Fruit fly (Drosophila melanogaster): ENCODE data around the gene RpS13.

Gene RpS13

dm6 chr2L:8364006-8364956 lies at the start of gene RpS13, which contains the start of gene CSN8:
Gene RpS13 (minus strand): TSS chr2L:8364662.
Gene CSN8 (plus strand): TSS chr2L:8364855.
- TF ChIP-seq noc (tag; optimal IDR thresholded peaks at IDR 0.05) = peak; percentile 31

DNA sequence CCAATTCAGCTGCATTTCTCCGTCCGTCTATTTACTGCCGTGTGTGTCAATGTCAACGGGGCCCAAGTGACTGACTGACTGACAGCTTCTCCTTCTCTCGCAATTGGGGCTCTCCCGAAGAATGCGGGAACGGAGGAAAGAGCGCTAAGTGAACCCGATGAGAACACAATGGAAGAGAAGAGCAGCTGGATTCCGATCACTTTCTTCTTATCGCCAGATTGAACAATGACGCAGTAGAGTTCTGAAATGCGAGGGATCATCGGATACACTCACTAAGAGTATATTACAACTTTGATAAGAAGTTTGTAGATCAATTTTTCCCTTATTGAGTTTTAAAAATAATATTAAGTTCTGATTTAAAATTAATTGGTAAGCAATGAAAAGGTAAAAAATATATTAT lies 47.1 kb upstream of the RpS13 start, which contains the start of gene Naglu:
Naglu (minus strand) TSS at position 339 of the 400 bp plus-strand sequence.
- no peak for TF ChIP-seq noc (tag; optimal IDR thresholded peaks at IDR 0.05)

DNA sequence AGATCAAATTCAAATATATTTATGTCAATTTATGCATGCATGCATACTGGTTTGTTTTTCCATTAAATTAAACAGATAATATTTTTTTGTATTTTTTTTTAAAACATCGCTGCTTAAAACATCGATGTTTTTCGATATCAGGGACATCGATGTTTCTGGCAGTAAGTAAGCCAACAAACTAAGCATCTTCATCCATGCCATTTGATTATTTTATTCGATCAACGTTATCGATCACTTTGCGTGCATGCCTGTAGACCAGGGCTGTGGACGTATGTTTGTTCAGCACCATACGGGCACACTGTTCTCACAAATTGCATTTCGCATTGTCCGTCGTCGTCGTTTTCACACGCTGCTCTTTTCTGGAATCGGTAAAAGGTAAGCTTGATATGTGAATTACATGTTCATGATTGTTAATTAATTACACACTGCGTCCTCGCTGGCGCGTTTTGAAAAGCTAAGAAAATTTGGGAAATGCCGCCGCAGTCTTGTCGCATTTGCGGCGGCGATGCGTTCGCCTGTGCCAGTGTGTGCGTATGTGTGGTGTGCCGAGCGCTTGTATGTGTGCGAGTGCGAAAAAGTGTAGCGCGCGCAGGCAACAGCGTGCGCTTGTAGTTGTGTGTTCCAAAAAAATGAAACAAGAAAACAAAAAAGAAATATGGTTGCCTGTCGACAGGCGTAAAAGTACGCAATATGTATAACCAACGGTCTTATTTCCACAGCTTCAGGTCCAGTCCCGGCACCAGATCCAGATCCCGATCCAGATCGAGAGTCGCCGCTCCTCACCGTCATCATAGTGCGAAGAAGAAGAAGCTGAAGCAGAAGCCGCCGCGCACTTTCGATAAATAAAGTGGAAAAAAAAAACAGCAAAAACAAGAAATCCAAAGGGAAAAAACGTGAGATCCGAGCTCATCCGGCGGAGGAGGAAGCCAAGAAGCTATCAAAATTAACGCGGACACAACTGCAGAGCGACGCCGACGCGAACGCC lies 39.1 kb upstream of the RpS13 start, which contains the start of gene emb:
emb (plus strand) TSS at position 288 of the 985 bp plus-strand sequence.
- peak; percentile 44 for TF ChIP-seq noc (tag; optimal IDR thresholded peaks at IDR 0.05)

DNA sequence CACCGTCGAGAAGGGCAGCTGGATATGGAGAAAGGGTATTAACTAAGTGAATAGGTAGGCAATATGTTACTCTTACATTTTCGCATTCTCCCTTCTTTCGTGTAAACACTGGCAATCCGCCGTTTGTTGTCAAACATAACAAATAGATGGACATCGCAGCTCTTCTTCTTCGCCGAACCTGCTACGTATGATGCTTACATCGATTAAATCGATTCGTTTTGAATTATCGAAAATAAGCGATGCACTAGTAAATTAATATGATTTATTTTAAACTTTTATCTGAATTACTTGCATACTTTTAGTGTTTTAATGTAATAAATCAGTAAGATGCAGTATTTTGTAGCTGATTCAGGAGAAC lies 38.4 kb upstream of the RpS13 start, which contains the start of gene fy:
fy (minus strand) TSS at position 353 of the 358 bp plus-strand sequence.
- no peak for TF ChIP-seq noc (tag; optimal IDR thresholded peaks at IDR 0.05)

DNA sequence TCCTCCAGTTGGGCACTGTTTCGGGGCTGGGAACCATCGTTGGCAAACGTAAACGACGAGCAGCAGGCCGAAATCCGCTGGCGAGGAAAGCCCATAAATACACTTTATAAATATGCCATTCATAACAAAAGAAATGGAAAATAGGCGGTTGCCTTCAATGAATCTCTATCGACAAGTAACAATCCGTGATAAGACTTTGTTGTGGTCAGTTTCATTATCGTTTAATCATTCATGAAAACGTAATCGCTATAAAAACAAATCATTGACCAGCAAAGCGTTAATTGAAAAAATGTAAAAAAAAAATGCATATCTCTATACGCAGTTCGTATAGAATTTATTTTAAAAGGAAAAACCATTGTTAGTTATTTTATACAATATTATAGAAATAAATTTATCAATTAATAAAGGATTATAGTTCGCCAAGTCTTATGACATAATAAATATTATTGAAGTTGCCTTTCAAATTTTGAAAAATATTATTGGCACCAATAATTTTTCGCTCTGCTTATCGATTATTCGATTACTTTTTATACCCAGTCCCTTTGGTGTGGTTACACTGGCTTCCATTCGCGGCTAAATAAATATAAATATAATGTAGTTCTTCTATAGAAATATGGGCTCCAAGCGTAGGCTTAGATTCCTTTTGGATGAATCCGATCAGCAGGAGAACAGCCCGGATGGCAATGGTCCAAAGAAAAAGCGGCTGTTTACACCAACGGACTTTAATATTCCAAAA lies 35.6 kb upstream of the RpS13 start, which contains the start of gene CG31898:
CG31898 (plus strand) TSS at position 559 of the 736 bp plus-strand sequence.
- no peak for TF ChIP-seq noc (tag; optimal IDR thresholded peaks at IDR 0.05)

DNA sequence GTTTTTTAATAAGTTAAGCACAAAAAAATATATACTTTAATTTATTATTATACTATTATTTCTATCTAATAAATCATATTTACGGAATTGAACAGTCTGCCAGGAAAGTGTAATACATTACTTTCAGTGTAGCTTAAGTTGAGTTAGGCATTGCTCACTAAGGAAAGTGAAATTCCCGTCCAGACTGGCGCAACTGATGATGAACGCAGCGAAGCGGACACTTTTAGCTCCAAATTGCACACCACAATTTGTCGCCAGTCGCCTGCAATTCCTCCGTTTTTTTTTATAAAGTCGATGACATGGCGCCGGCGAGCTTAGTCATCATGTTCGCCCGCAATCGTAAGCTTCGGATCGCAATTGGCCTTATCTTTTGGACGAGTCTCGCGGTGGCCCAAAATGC lies 34.3 kb upstream of the RpS13 start, which contains the start of gene CG13386:
CG13386 (plus strand) TSS at position 301 of the 400 bp plus-strand sequence.
- TF ChIP-seq noc (tag; optimal IDR thresholded peaks at IDR 0.05) = no peak

- no peak for TF ChIP-seq noc (tag; optimal IDR thresholded peaks at IDR 0.05)
These were observed 31.7 kb upstream of the RpS13 start, which contains the start of the genes Peritrophin-15a and CG13385 for dm6 chr2L:8395996-8396699. Gene Peritrophin-15a (minus strand): TSS chr2L:8396096. Gene CG13385 (plus strand): TSS chr2L:8396649.

DNA sequence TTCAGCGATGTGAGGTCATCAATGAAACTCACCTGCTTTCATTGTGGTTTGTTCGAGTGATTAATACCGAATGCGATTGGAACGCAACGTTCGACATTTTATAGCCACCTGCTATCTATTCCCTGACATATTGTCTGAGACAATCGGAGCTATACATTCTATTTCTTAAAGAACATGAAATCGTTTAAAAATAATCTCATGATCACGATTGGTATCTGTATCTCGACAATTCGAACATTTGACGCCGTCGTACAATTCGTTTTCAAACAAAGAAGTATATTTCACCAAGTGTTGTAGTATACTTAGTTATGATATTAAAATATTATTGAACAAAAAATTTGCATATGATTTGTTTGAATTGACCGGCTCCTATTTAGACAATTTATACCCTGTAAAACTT lies 30.4 kb upstream of the RpS13 start, which contains the start of gene Peritrophin-15b:
Peritrophin-15b (minus strand) TSS at position 101 of the 400 bp plus-strand sequence.
- no peak for TF ChIP-seq noc (tag; optimal IDR thresholded peaks at IDR 0.05)

- TF ChIP-seq noc (tag; optimal IDR thresholded peaks at IDR 0.05) = no peak
These were observed 29.7 kb upstream of the RpS13 start, which contains the start of gene lectin-29Ca for dm6 chr2L:8394180-8394579. Gene lectin-29Ca (minus strand): TSS chr2L:8394280.

dm6 chr2L:8393122-8393521 lies 28.7 kb upstream of the RpS13 start, which contains the start of gene Acp29AB:
Gene Acp29AB (minus strand): TSS chr2L:8393222.
- TF ChIP-seq noc (tag; optimal IDR thresholded peaks at IDR 0.05) = no peak

DNA sequence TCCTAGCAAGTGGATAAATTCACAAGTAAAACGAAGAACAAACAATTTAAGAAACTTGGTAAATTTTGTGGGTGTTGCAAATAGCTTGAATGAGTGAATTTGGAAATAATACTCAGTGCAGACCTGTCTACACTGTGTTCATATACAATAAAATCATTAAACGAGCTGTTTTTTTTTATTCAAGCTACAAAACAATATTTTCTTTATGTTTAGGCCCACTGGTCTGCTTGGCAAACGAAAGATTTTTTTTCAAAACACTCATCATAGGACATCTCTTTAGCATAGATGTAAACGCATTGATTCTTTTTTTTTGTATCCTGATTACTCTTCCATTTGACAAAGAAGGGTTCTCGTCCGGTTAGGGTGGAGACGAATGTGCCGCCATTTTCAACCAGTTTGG lies 27.8 kb upstream of the RpS13 start, which contains the start of gene CG42820:
CG42820 (minus strand) TSS at position 101 of the 400 bp plus-strand sequence.
- TF ChIP-seq noc (tag; optimal IDR thresholded peaks at IDR 0.05) = no peak

- TF ChIP-seq noc (tag; optimal IDR thresholded peaks at IDR 0.05) = no peak
These were observed 24.8 kb upstream of the RpS13 start, which contains the start of gene CG42819 for dm6 chr2L:8389231-8389630. Gene CG42819 (minus strand): TSS chr2L:8389331.

dm6 chr2L:8385849-8386248 lies 21.4 kb upstream of the RpS13 start:
- TF ChIP-seq noc (tag; optimal IDR thresholded peaks at IDR 0.05) = no peak

All from whole organism, larva.